Worm (Caenorhabditis elegans) whole organism, L3 larva: ENCODE data around the gene pes-8.

Source experiments
- aly-2 ChIP-seq: fragments of 150-350 bp; optimal IDR thresholded peaks from 2 replicates; lab custom pipeline; 2014; ENCODE audit warnings: missing biosample characterization, missing genetic modification characterization
- ama-1 ChIP-seq: fragments of 150-350 bp; optimal IDR thresholded peaks from 2 replicates; lab custom pipeline; 2018
- ceh-9 ChIP-seq: sonication (generic microtip); optimal IDR thresholded peaks from 2 replicates; lab custom pipeline; 2018; ENCODE audit warnings: missing biosample characterization, missing genetic modification characterization
- nhr-23 ChIP-seq: fragments of 150-350 bp; optimal IDR thresholded peaks from 2 replicates; lab custom pipeline; 2014; ENCODE audit warnings: missing biosample characterization, missing genetic modification reagents, missing genetic modification characterization
- sea-2 ChIP-seq: fragments of 150-350 bp; sonication (generic microtip); optimal IDR thresholded peaks from 4 replicates; lab custom pipeline; 2014; ENCODE audit warnings: missing biosample characterization, missing genetic modification reagents, missing genetic modification characterization
- skn-1 ChIP-seq: fragments of 150-350 bp; optimal IDR thresholded peaks from 2 replicates; lab custom pipeline; 2014; ENCODE audit warnings: missing biosample characterization, missing genetic modification characterization

DNA sequence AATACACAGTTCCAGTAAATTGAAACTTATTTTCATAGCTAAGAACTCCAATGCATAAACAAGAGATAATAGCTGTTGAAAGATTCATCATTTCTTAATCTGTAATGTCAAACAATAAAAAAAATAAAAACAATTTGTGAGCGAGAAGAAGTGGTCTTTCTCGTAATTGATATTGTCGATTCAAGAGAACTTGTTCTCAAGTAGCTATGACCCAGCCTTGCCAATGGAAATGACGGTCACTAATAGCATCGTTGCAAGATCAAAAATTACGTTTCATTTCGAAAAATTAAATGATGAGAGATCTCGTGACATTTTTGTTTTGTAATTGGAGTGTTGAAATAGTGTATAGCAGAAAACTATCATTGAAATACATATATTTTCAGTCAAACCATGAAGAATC, 46.2 kb downstream of the pes-8 start, which contains the start of gene B0416.7:
- TF ChIP-seq nhr-23 (tag; lab: Kevin White, UChicago), result no peak
- TF ChIP-seq sea-2 (GFP tag; lab: Kevin White, UChicago), result no peak
- no peak for TF ChIP-seq aly-2 (tag; lab: Kevin White, UChicago)
- no peak for TF ChIP-seq ama-1 (lab: Kevin White, UChicago)
- TF ChIP-seq ceh-9 (tag; lab: Kevin White, UChicago), result no peak
- no peak for TF ChIP-seq skn-1 (tag; lab: Kevin White, UChicago)
